Worm (Caenorhabditis elegans) whole organism, mixed stage, embryonic: ENCODE results near the gene rom-4.

Experiments
- M03D4.4 ChIP-seq: sonication (generic microtip); optimal IDR thresholded peaks from 2 replicates; lab custom pipeline; 2017; ENCODE audit warnings: mild to moderate bottlenecking, missing genetic modification characterization, missing compliant biosample characterization
- bed-3 ChIP-seq: fragments of 200-800 bp; sonication (Bioruptor generic); optimal IDR thresholded peaks from 3 replicates; lab custom pipeline; 2018; ENCODE audit warnings: mild to moderate bottlenecking, missing genetic modification characterization, moderate library complexity, missing compliant biosample characterization
- blmp-1 ChIP-seq: fragments of 150-350 bp; optimal IDR thresholded peaks from 2 replicates; lab custom pipeline; 2014; ENCODE audit warnings: missing biosample characterization, missing genetic modification characterization
- ceh-39 ChIP-seq: fragments of 150-350 bp; optimal IDR thresholded peaks from 2 replicates; lab custom pipeline; 2014; ENCODE audit warnings: missing biosample characterization, missing genetic modification characterization
- ceh-43 ChIP-seq: fragments of 200-800 bp; sonication (Bioruptor generic); optimal IDR thresholded peaks from 2 replicates; lab custom pipeline; 2018; ENCODE audit warnings: mild to moderate bottlenecking, missing genetic modification characterization, moderate library complexity, missing compliant biosample characterization
- ceh-83 ChIP-seq: fragments of 200-800 bp; sonication (Bioruptor generic); optimal IDR thresholded peaks from 2 replicates; lab custom pipeline; 2018; ENCODE audit warnings: mild to moderate bottlenecking, missing genetic modification characterization, missing compliant biosample characterization
- ces-1 ChIP-seq: fragments of 150-350 bp; optimal IDR thresholded peaks from 2 replicates; lab custom pipeline; 2014; ENCODE audit warnings: missing biosample characterization, missing genetic modification reagents, missing genetic modification characterization
- cnd-1 ChIP-seq: fragments of 200-800 bp; sonication (Bioruptor generic); optimal IDR thresholded peaks from 2 replicates; lab custom pipeline; 2018; ENCODE audit warnings: mild to moderate bottlenecking, missing genetic modification characterization, missing compliant biosample characterization
- drap-1 ChIP-seq: fragments of 200-800 bp; sonication (Bioruptor generic); optimal IDR thresholded peaks from 3 replicates; lab custom pipeline; 2018; ENCODE audit warnings: mild to moderate bottlenecking, missing genetic modification characterization, missing compliant biosample characterization
- elt-1 ChIP-seq: sonication (generic microtip); optimal IDR thresholded peaks from 2 replicates; lab custom pipeline; 2017; ENCODE audit warnings: missing genetic modification characterization, mild to moderate bottlenecking, missing compliant biosample characterization, antibody characterized with exemption, moderate library complexity, borderline replicate concordance; ENCODE audit not compliant: insufficient read depth
- elt-3 ChIP-seq: fragments of 150-350 bp; optimal IDR thresholded peaks from 2 replicates; lab custom pipeline; 2014; ENCODE audit warnings: missing biosample characterization, missing genetic modification characterization
- ham-2 ChIP-seq: fragments of 200-800 bp; sonication (Bioruptor generic); optimal IDR thresholded peaks from 2 replicates; lab custom pipeline; 2018; ENCODE audit warnings: mild to moderate bottlenecking, missing genetic modification characterization, missing compliant biosample characterization
- hlh-1 ChIP-seq: fragments of 150-350 bp; optimal IDR thresholded peaks from 2 replicates; lab custom pipeline; 2014; ENCODE audit warnings: missing biosample characterization, missing genetic modification reagents, missing genetic modification characterization
- lin-32 ChIP-seq: fragments of 200-800 bp; sonication (Bioruptor generic); optimal IDR thresholded peaks from 2 replicates; lab custom pipeline; 2018; ENCODE audit warnings: mild to moderate bottlenecking, missing genetic modification characterization, missing compliant biosample characterization
- lsy-2 ChIP-seq: fragments of 150-350 bp; optimal IDR thresholded peaks from 2 replicates; lab custom pipeline; 2014; ENCODE audit warnings: missing biosample characterization, missing genetic modification characterization
- mab-5 ChIP-seq: fragments of 150-350 bp; optimal IDR thresholded peaks from 2 replicates; lab custom pipeline; 2014; ENCODE audit warnings: missing biosample characterization, missing genetic modification characterization
- mep-1 ChIP-seq: fragments of 150-350 bp; optimal IDR thresholded peaks from 2 replicates; lab custom pipeline; 2017; ENCODE audit warnings: missing biosample characterization, missing genetic modification reagents, missing genetic modification characterization, inconsistent platforms
- mls-2 ChIP-seq: sonication (generic microtip); optimal IDR thresholded peaks from 2 replicates; lab custom pipeline; 2016; ENCODE audit warnings: mild to moderate bottlenecking, missing genetic modification characterization, moderate library complexity, missing compliant biosample characterization
- nhr-2 ChIP-seq: fragments of 150-350 bp; optimal IDR thresholded peaks from 2 replicates; lab custom pipeline; 2014; ENCODE audit warnings: missing biosample characterization, missing genetic modification characterization
- nhr-237 ChIP-seq: fragments of 150-350 bp; optimal IDR thresholded peaks from 2 replicates; lab custom pipeline; 2014; ENCODE audit warnings: missing biosample characterization, missing genetic modification characterization
- nhr-28 ChIP-seq: fragments of 150-350 bp; optimal IDR thresholded peaks from 2 replicates; lab custom pipeline; 2014; ENCODE audit warnings: missing biosample characterization, missing genetic modification characterization
- nhr-76 ChIP-seq: sonication (generic microtip); optimal IDR thresholded peaks from 2 replicates; lab custom pipeline; 2017; ENCODE audit warnings: missing biosample characterization, missing genetic modification characterization
- pha-4 ChIP-seq: fragments of 150-350 bp; optimal IDR thresholded peaks from 2 replicates; lab custom pipeline; 2018; ENCODE audit warnings: missing biosample characterization, missing genetic modification reagents, missing genetic modification characterization
- snpc-4 ChIP-seq: fragments of 150-350 bp; optimal IDR thresholded peaks from 2 replicates; lab custom pipeline; 2014; ENCODE audit warnings: missing biosample characterization, missing genetic modification characterization
- tbx-8 ChIP-seq: fragments of 200-800 bp; sonication (Bioruptor generic); optimal IDR thresholded peaks from 2 replicates; lab custom pipeline; 2018; ENCODE audit warnings: mild to moderate bottlenecking, missing genetic modification characterization, moderate library complexity, missing compliant biosample characterization
- unc-39 ChIP-seq: fragments of 150-350 bp; optimal IDR thresholded peaks from 2 replicates; lab custom pipeline; 2014; ENCODE audit warnings: missing biosample characterization, missing genetic modification characterization
- unc-62 ChIP-seq: fragments of 150-350 bp; optimal IDR thresholded peaks from 2 replicates; lab custom pipeline; 2014; ENCODE audit warnings: missing biosample characterization, missing genetic modification reagents, missing genetic modification characterization
- zip-8 ChIP-seq: fragments of 150-350 bp; optimal IDR thresholded peaks from 2 replicates; lab custom pipeline; 2014; ENCODE audit warnings: missing biosample characterization, missing genetic modification characterization
- ztf-11 ChIP-seq: fragments of 150-350 bp; optimal IDR thresholded peaks from 2 replicates; lab custom pipeline; 2014; ENCODE audit warnings: missing biosample characterization, missing genetic modification characterization

The rom-4 gene

ce11 chrIV:16952389-16952788, 43.2 kb upstream of the rom-4 start:
- TF ChIP-seq elt-1 (tag; lab: Kevin White, UChicago) (no peak), ces-1 (no peak), nhr-28 (tag; lab: Kevin White, UChicago) (no peak), lin-32 (GFP tag; lab: Kevin White, UChicago) (no peak), tbx-8 (no peak), ham-2 (GFP tag; lab: Kevin White, UChicago) (no peak), ceh-43 (GFP tag; lab: Kevin White, UChicago) (no peak), cnd-1 (tag; lab: Kevin White, UChicago) (no peak), zip-8 (no peak), ceh-83 (no peak), elt-3 (tag; lab: Kevin White, UChicago) (no peak), ztf-11 (tag; lab: Kevin White, UChicago) (no peak), M03D4.4 (no peak), hlh-1 (tag; lab: Kevin White, UChicago) (no peak), bed-3 (GFP tag; lab: Kevin White, UChicago) (no peak), lsy-2 (tag; lab: Kevin White, UChicago) (no peak), mep-1 (tag; lab: Kevin White, UChicago) (no peak)

- TF ChIP-seq mep-1 (tag; lab: Kevin White, UChicago): no peak
- TF ChIP-seq bed-3 (GFP tag; lab: Kevin White, UChicago): no peak
- no peak for TF ChIP-seq nhr-2
- TF ChIP-seq tbx-8: no peak
- TF ChIP-seq snpc-4 (tag; lab: Kevin White, UChicago): no peak
- no peak for TF ChIP-seq hlh-1 (tag; lab: Kevin White, UChicago)
- TF ChIP-seq lsy-2 (tag; lab: Kevin White, UChicago): no peak
- TF ChIP-seq mab-5 (tag; lab: Kevin White, UChicago): no peak
- no peak for TF ChIP-seq unc-62 (GFP tag; lab: Kevin White, UChicago)
- TF ChIP-seq elt-1 (tag; lab: Kevin White, UChicago): no peak
- no peak for TF ChIP-seq nhr-76 (tag; lab: Kevin White, UChicago)
- no peak for TF ChIP-seq lin-32 (GFP tag; lab: Kevin White, UChicago)
- TF ChIP-seq elt-3 (tag; lab: Kevin White, UChicago): no peak
These were observed 33.2 kb upstream of the rom-4 start for ce11 chrIV:16962445-16962844.

- no peak for TF ChIP-seq unc-39 (tag; lab: Kevin White, UChicago)
- no peak for TF ChIP-seq nhr-237 (tag; lab: Kevin White, UChicago)
- no peak for TF ChIP-seq ceh-39
- TF ChIP-seq cnd-1 (tag; lab: Kevin White, UChicago): no peak
- TF ChIP-seq snpc-4 (tag; lab: Kevin White, UChicago): no peak
- TF ChIP-seq lin-32 (GFP tag; lab: Kevin White, UChicago): no peak
- no peak for TF ChIP-seq zip-8
These were observed 25.2 kb upstream of the rom-4 start, which contains the start of gene rom-3 for ce11 chrIV:16970390-16970789. Gene rom-3, minus strand, starts transcription at chrIV:16970490.

ce11 chrIV:16988397-16988796, 7.2 kb upstream of the rom-4 start, which contains the start of gene nccd-1:
Gene nccd-1, plus strand, starts transcription at chrIV:16988697.
- TF ChIP-seq mep-1 (tag; lab: Kevin White, UChicago) (no peak), zip-8 (no peak), lin-32 (GFP tag; lab: Kevin White, UChicago) (no peak), lsy-2 (tag; lab: Kevin White, UChicago) (no peak), nhr-237 (tag; lab: Kevin White, UChicago) (no peak), mab-5 (tag; lab: Kevin White, UChicago) (no peak), ceh-83 (no peak)

ce11 chrIV:17005734-17006133, 10.1 kb downstream of the rom-4 start:
- no peak for TF ChIP-seq mab-5 (tag; lab: Kevin White, UChicago)
- TF ChIP-seq mls-2 (tag; lab: Kevin White, UChicago): no peak
- no peak for TF ChIP-seq lsy-2 (tag; lab: Kevin White, UChicago)
- TF ChIP-seq blmp-1 (tag; lab: Kevin White, UChicago): no peak

- TF ChIP-seq ces-1: no peak
- TF ChIP-seq, all 35 proteins: peak for 0
These were observed 14.7 kb downstream of the rom-4 start for ce11 chrIV:17010274-17010673.

- no peak for TF ChIP-seq blmp-1 (tag; lab: Kevin White, UChicago)
- TF ChIP-seq pha-4 (tag; lab: Kevin White, UChicago): no peak
- no peak for TF ChIP-seq drap-1
- TF ChIP-seq cnd-1 (tag; lab: Kevin White, UChicago): no peak
- TF ChIP-seq elt-1 (tag; lab: Kevin White, UChicago): no peak
- no peak for TF ChIP-seq lin-32 (GFP tag; lab: Kevin White, UChicago)
- TF ChIP-seq nhr-76 (tag; lab: Kevin White, UChicago): no peak
- TF ChIP-seq snpc-4 (tag; lab: Kevin White, UChicago): no peak
- no peak for TF ChIP-seq ceh-43 (GFP tag; lab: Kevin White, UChicago)
- TF ChIP-seq M03D4.4: no peak
- no peak for TF ChIP-seq ztf-11 (tag; lab: Kevin White, UChicago)
These were observed 25.4 kb downstream of the rom-4 start for ce11 chrIV:17021042-17021441.
